Fruit fly (Drosophila melanogaster) whole organism, embryonic: Measurements from ENCODE around the gene CG6225.
A peak's percentile ranks its signal among the peaks of the same experiment; 100 is the strongest.

Source experiments
- Ada2b ChIP-seq: fragments of 200-800 bp; sonication (Bioruptor generic); IDR thresholded peaks from 2 replicates; pipeline ENCODE4 v1.3.6; 2022; ENCODE audit warnings: missing biosample characterization, missing genetic modification characterization
- Awh ChIP-seq: fragments of 200-800 bp; sonication (Bioruptor generic); IDR thresholded peaks from 2 replicates; pipeline ENCODE4, ENCODE4 v1.3.6; 2022; ENCODE audit warnings: missing biosample characterization, missing genetic modification characterization
- B-H1 ChIP-seq: fragments of 200-800 bp; sonication (Bioruptor generic); IDR thresholded peaks from 3 replicates; pipeline ENCODE4 v1.3.6; 2022; ENCODE audit warnings: missing biosample characterization, missing genetic modification characterization
- BtbVII ChIP-seq: fragments of 200-800 bp; sonication (Bioruptor generic); optimal IDR thresholded peaks from 3 replicates; lab custom pipeline; 2017; ENCODE audit warnings: missing biosample characterization, mild to moderate bottlenecking, missing genetic modification characterization
- CG10147 ChIP-seq: fragments of 200-800 bp; sonication (Bioruptor generic); optimal IDR thresholded peaks from 2 replicates; lab custom pipeline; 2019; ENCODE audit warnings: missing biosample characterization, mild to moderate bottlenecking, missing genetic modification characterization, moderate library complexity
- CG10979 ChIP-seq: fragments of 200-800 bp; sonication (Bioruptor generic); optimal IDR thresholded peaks from 2 replicates; lab custom pipeline; 2018; ENCODE audit warnings: missing biosample characterization, mild to moderate bottlenecking, missing genetic modification characterization, moderate library complexity
- CG12299 ChIP-seq: fragments of 200-800 bp; sonication (Bioruptor generic); optimal IDR thresholded peaks from 2 replicates; lab custom pipeline; 2018; ENCODE audit warnings: missing biosample characterization, mild to moderate bottlenecking, missing genetic modification characterization
- CG1233 ChIP-seq: fragments of 200-800 bp; sonication (Bioruptor generic); optimal IDR thresholded peaks from 4 replicates; lab custom pipeline; 2018; ENCODE audit warnings: missing biosample characterization, mild to moderate bottlenecking, missing genetic modification characterization
- CG14014 ChIP-seq: fragments of 200-800 bp; sonication (Bioruptor generic); IDR thresholded peaks from 2 replicates; pipeline ENCODE4 v1.3.6; 2022; ENCODE audit warnings: missing biosample characterization, missing genetic modification characterization
- CG15269 ChIP-seq: fragments of 200-800 bp; sonication (Bioruptor generic); optimal IDR thresholded peaks from 2 replicates; lab custom pipeline; 2018; ENCODE audit warnings: missing biosample characterization, mild to moderate bottlenecking, missing genetic modification characterization, moderate library complexity
- CG1602 ChIP-seq: fragments of 200-800 bp; sonication (Bioruptor generic); optimal IDR thresholded peaks from 3 replicates; lab custom pipeline; 2016; ENCODE audit warnings: missing biosample characterization, missing genetic modification characterization
- CG16815 ChIP-seq: fragments of 200-800 bp; sonication (Bioruptor generic); optimal IDR thresholded peaks from 3 replicates; lab custom pipeline; 2017; ENCODE audit warnings: missing biosample characterization, mild to moderate bottlenecking, missing genetic modification characterization
- CG16863 ChIP-seq: fragments of 200-800 bp; sonication (Bioruptor generic); optimal IDR thresholded peaks from 3 replicates; lab custom pipeline; 2016; ENCODE audit warnings: missing biosample characterization, missing genetic modification characterization
- CG17361 ChIP-seq: fragments of 200-800 bp; sonication (Bioruptor generic); IDR thresholded peaks from 3 replicates; pipeline ENCODE4 v1.3.6; 2022; ENCODE audit warnings: missing biosample characterization, missing genetic modification characterization
- CG2129 ChIP-seq: fragments of 200-800 bp; sonication (Bioruptor generic); IDR thresholded peaks from 2 replicates; pipeline ENCODE4 v1.3.6; 2022; ENCODE audit warnings: missing biosample characterization, missing genetic modification characterization; ENCODE audit not compliant: partially characterized antibody
- CG2712 ChIP-seq: fragments of 200-800 bp; optimal IDR thresholded peaks from 3 replicates; lab custom pipeline; 2019; ENCODE audit warnings: missing biosample characterization, mild to moderate bottlenecking, missing genetic modification characterization, moderate library complexity
- CG4360 ChIP-seq: fragments of 200-800 bp; sonication (Bioruptor generic); IDR thresholded peaks from 2 replicates; pipeline ENCODE4 v1.3.6; 2022; ENCODE audit warnings: missing biosample characterization, missing genetic modification characterization
- CG4404 ChIP-seq: fragments of 200-800 bp; sonication (Bioruptor generic); IDR thresholded peaks from 2 replicates; pipeline ENCODE4 v1.3.6; 2022; ENCODE audit warnings: missing biosample characterization, missing genetic modification characterization
- CG4617 ChIP-seq: fragments of 200-800 bp; sonication (Bioruptor generic); optimal IDR thresholded peaks from 3 replicates; lab custom pipeline; 2016; ENCODE audit warnings: missing biosample characterization, missing genetic modification characterization, borderline replicate concordance
- CG6654 ChIP-seq: fragments of 200-800 bp; sonication (Bioruptor generic); optimal IDR thresholded peaks from 2 replicates; lab custom pipeline; 2017; ENCODE audit warnings: missing biosample characterization, mild to moderate bottlenecking, missing genetic modification characterization
- CG7271 ChIP-seq: fragments of 200-800 bp; sonication (Bioruptor generic); optimal IDR thresholded peaks from 2 replicates; lab custom pipeline; 2018; ENCODE audit warnings: missing biosample characterization, mild to moderate bottlenecking, missing genetic modification characterization, moderate library complexity
- CG7745 ChIP-seq: fragments of 200-800 bp; sonication (Bioruptor generic); optimal IDR thresholded peaks from 2 replicates; lab custom pipeline; 2018; ENCODE audit warnings: missing biosample characterization, mild to moderate bottlenecking, missing genetic modification characterization, moderate library complexity
- CG7839 ChIP-seq: fragments of 200-800 bp; sonication (Bioruptor generic); optimal IDR thresholded peaks from 3 replicates; lab custom pipeline; 2018; ENCODE audit warnings: missing biosample characterization, mild to moderate bottlenecking, missing genetic modification characterization, moderate library complexity
- CG8359 ChIP-seq: fragments of 200-800 bp; sonication (Bioruptor generic); optimal IDR thresholded peaks from 2 replicates; lab custom pipeline; 2017; ENCODE audit warnings: missing biosample characterization, mild to moderate bottlenecking, missing genetic modification characterization, borderline replicate concordance
- CG8388 ChIP-seq: fragments of 200-800 bp; sonication (Bioruptor generic); optimal IDR thresholded peaks from 2 replicates; lab custom pipeline; 2019; ENCODE audit warnings: missing biosample characterization, mild to moderate bottlenecking, missing genetic modification characterization, moderate library complexity
- CG8478 ChIP-seq: fragments of >200 bp; optimal IDR thresholded peaks from 2 replicates; lab custom pipeline; 2018
- CTCF ChIP-seq: fragments of 200-800 bp; sonication (Bioruptor generic); optimal IDR thresholded peaks from 2 replicates; lab custom pipeline; 2017; ENCODE audit warnings: missing biosample characterization, mild to moderate bottlenecking, missing genetic modification characterization, moderate library complexity
- E2f2 ChIP-seq: fragments of 200-800 bp; sonication (Bioruptor generic); IDR thresholded peaks from 2 replicates; pipeline ENCODE4 v1.3.6; 2022; ENCODE audit warnings: missing biosample characterization, missing genetic modification characterization
- H15 ChIP-seq: fragments of 200-800 bp; sonication (Bioruptor generic); IDR thresholded peaks from 3 replicates; pipeline ENCODE4 v1.3.6; 2022; ENCODE audit warnings: missing biosample characterization, missing genetic modification characterization
- HLH54F ChIP-seq: fragments of 200-800 bp; sonication (Bioruptor generic); optimal IDR thresholded peaks from 3 replicates; lab custom pipeline; 2016; ENCODE audit warnings: missing biosample characterization, missing genetic modification characterization
- Lhr ChIP-seq: fragments of 200-800 bp; sonication (Bioruptor generic); optimal IDR thresholded peaks from 3 replicates; lab custom pipeline; 2017; ENCODE audit warnings: mild to moderate bottlenecking, missing biosample characterization, missing genetic modification reagents, missing genetic modification characterization
- NFAT ChIP-seq: fragments of 200-800 bp; sonication (Bioruptor generic); IDR thresholded peaks from 2 replicates; pipeline ENCODE4 v1.3.6; 2022; ENCODE audit warnings: missing biosample characterization, missing genetic modification characterization
- Sry-β ChIP-seq: fragments of 200-800 bp; sonication (Bioruptor generic); optimal IDR thresholded peaks from 2 replicates; lab custom pipeline; 2018; ENCODE audit warnings: missing biosample characterization, mild to moderate bottlenecking, missing genetic modification characterization, moderate library complexity
- aop ChIP-seq: fragments of 200-800 bp; sonication (Bioruptor generic); IDR thresholded peaks from 2 replicates; pipeline ENCODE4 v1.3.6; 2022; ENCODE audit warnings: missing biosample characterization, missing genetic modification characterization
- ato ChIP-seq: fragments of 200-800 bp; sonication (Bioruptor generic); IDR thresholded peaks from 2 replicates; pipeline ENCODE4 v1.3.6; 2022; ENCODE audit warnings: missing biosample characterization, missing genetic modification characterization; ENCODE audit not compliant: partially characterized antibody
- corto ChIP-seq: fragments of 200-800 bp; sonication (Bioruptor generic); optimal IDR thresholded peaks from 2 replicates; lab custom pipeline; 2016; ENCODE audit warnings: missing biosample characterization, mild to moderate bottlenecking, missing genetic modification characterization, moderate library complexity
- dm ChIP-seq: fragments of 200-800 bp; sonication (Bioruptor generic); optimal IDR thresholded peaks from 3 replicates; lab custom pipeline; 2016; ENCODE audit warnings: missing biosample characterization, missing genetic modification characterization
- dpn ChIP-seq, 2 experiments: fragments of 200-800 bp; sonication (Bioruptor generic); optimal IDR thresholded peaks; 3 replicates each; lab custom pipeline; 2016; ENCODE audit warnings: missing biosample characterization in 2 of 2, missing genetic modification characterization in 2 of 2
- fru ChIP-seq: fragments of >200 bp; optimal IDR thresholded peaks from 2 replicates; lab custom pipeline; 2017
- ham ChIP-seq: fragments of 200-800 bp; sonication (Bioruptor generic); IDR thresholded peaks from 2 replicates; pipeline ENCODE4 v1.3.6; 2022; ENCODE audit warnings: missing biosample characterization, missing genetic modification characterization
- kay ChIP-seq: fragments of 200-800 bp; sonication (Bioruptor generic); optimal IDR thresholded peaks from 2 replicates; lab custom pipeline; 2016; ENCODE audit warnings: missing biosample characterization, missing genetic modification characterization
- lab ChIP-seq: fragments of 200-800 bp; sonication (Bioruptor generic); optimal IDR thresholded peaks from 3 replicates; lab custom pipeline; 2017; ENCODE audit warnings: missing biosample characterization, missing genetic modification characterization, mild to moderate bottlenecking, moderate library complexity, missing genetic modification reagents
- luna ChIP-seq: fragments of 200-800 bp; sonication (Bioruptor generic); optimal IDR thresholded peaks from 2 replicates; lab custom pipeline; 2016; ENCODE audit warnings: missing biosample characterization, missing genetic modification characterization
- maf-S ChIP-seq: fragments of 200-800 bp; sonication (Bioruptor generic); optimal IDR thresholded peaks from 2 replicates; lab custom pipeline; 2016; ENCODE audit warnings: missing biosample characterization, missing genetic modification characterization
- onecut ChIP-seq: fragments of 200-800 bp; sonication (Bioruptor generic); IDR thresholded peaks from 2 replicates; pipeline ENCODE4 v1.3.6; 2022; ENCODE audit warnings: missing biosample characterization, missing genetic modification characterization
- p53 ChIP-seq: fragments of 200-800 bp; sonication (Bioruptor generic); optimal IDR thresholded peaks from 2 replicates; lab custom pipeline; 2016; ENCODE audit warnings: missing biosample characterization, missing genetic modification characterization
- rib ChIP-seq: fragments of 200-800 bp; sonication (Bioruptor generic); IDR thresholded peaks from 2 replicates; pipeline ENCODE4 v1.3.6; 2022; ENCODE audit warnings: missing biosample characterization, missing genetic modification characterization
- row ChIP-seq: fragments of 200-800 bp; sonication (Bioruptor generic); IDR thresholded peaks from 3 replicates; pipeline ENCODE4 v1.3.6; 2022; ENCODE audit warnings: missing biosample characterization, missing genetic modification characterization
- sens-2 ChIP-seq: fragments of 200-800 bp; sonication (Bioruptor generic); IDR thresholded peaks from 2 replicates; pipeline ENCODE4 v1.3.6; 2022; ENCODE audit warnings: missing biosample characterization, missing genetic modification characterization
- so ChIP-seq: fragments of 200-800 bp; sonication (Bioruptor generic); IDR thresholded peaks from 3 replicates; pipeline ENCODE4 v1.3.6; 2022; ENCODE audit warnings: missing biosample characterization, missing genetic modification characterization
- tup ChIP-seq: fragments of 200-800 bp; sonication (Bioruptor generic); optimal IDR thresholded peaks from 2 replicates; lab custom pipeline; 2016; ENCODE audit warnings: missing biosample characterization, mild to moderate bottlenecking, missing genetic modification characterization, moderate library complexity
- twi ChIP-seq: fragments of 200-800 bp; optimal IDR thresholded peaks from 2 replicates; lab custom pipeline; 2019; ENCODE audit warnings: missing biosample characterization, mild to moderate bottlenecking, missing genetic modification characterization, moderate library complexity
- zfh1 ChIP-seq: fragments of 200-800 bp; sonication (Bioruptor generic); IDR thresholded peaks from 3 replicates; pipeline ENCODE4 v1.3.6; 2022; ENCODE audit warnings: missing biosample characterization, missing genetic modification characterization

Gene CG6225

DNA sequence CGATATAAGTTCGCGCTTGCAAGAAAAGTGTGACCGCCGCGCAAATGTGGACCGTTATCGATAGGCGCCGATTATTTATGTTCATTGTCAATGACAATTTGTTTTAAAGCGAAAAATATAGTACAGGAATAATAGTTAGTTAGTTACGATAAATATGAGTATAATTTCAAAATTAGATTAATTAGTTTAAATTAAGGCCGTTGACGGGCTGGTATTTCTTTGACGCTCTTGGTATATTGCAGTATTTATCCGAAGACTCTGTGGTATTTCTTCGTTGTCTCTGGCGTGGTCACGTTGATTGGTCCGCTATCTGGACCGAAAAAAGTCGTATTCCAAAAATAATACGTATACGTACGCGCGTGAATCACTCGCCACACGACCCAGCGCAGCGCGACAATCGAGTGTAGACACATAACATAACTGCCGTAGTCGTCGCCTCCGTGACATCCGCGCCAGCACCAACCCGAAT, 43.2 kb downstream of the CG6225 start (continued):
- no peak for TF ChIP-seq ato (GFP tag; lab: Robert Waterston, UW)
- TF ChIP-seq Sry-β: no peak
- no peak for TF ChIP-seq so (GFP tag; lab: Robert Waterston, UW)
- peak; percentile 12 for TF ChIP-seq CG12299 (tag; lab: Kevin White, UChicago)
- no peak for TF ChIP-seq H15 (GFP tag; lab: Robert Waterston, UW)
- TF ChIP-seq zfh1 (GFP tag; lab: Robert Waterston, UW): no peak
- no peak for TF ChIP-seq CG8388 (GFP tag; lab: Kevin White, UChicago)
- no peak for TF ChIP-seq CG15269
- peak; percentile 30 for TF ChIP-seq CTCF (GFP tag; lab: Kevin White, UChicago)
- peak; percentile 30 for TF ChIP-seq CG2712 (tag; lab: Kevin White, UChicago)
- peak; percentile 28 for TF ChIP-seq CG10979 (tag; lab: Kevin White, UChicago)
- TF ChIP-seq luna (GFP tag; lab: Kevin White, UChicago): no peak
- TF ChIP-seq CG6654 (GFP tag; lab: Kevin White, UChicago): no peak
- no peak for TF ChIP-seq corto (GFP tag; lab: Kevin White, UChicago)
- no peak for TF ChIP-seq CG2129 (GFP tag; lab: Robert Waterston, UW)
- TF ChIP-seq rib: no peak
- no peak for TF ChIP-seq CG4404 (GFP tag; lab: Robert Waterston, UW)
- no peak for TF ChIP-seq CG8359
- peak; percentile 16 for TF ChIP-seq BtbVII (GFP tag; lab: Kevin White, UChicago)
- no peak for TF ChIP-seq dm (GFP tag; lab: Kevin White, UChicago)
- no peak for TF ChIP-seq lab
- TF ChIP-seq ham (GFP tag; lab: Robert Waterston, UW): no peak
- no peak for TF ChIP-seq Awh
- no peak for TF ChIP-seq CG1233
- TF ChIP-seq CG17361 (GFP tag; lab: Robert Waterston, UW): peak; percentile 23; the same call in 1 of the 3 replicates
- TF ChIP-seq onecut: no peak
- TF ChIP-seq Lhr: peak; percentile 74
- TF ChIP-seq p53: no peak
- TF ChIP-seq B-H1 (GFP tag; lab: Robert Waterston, UW): no peak
- 0 out of 3 replicates have a peak, but pooled peaks have one; percentile 12 for TF ChIP-seq row (GFP tag; lab: Robert Waterston, UW)
- TF ChIP-seq CG1602 (GFP tag; lab: Kevin White, UChicago): no peak
- TF ChIP-seq E2f2 (GFP tag; lab: Robert Waterston, UW): peak; percentile 95
- no peak for TF ChIP-seq CG7839
- TF ChIP-seq CG8478 (lab: Kevin White, UChicago): no peak
- TF ChIP-seq maf-S (GFP tag; lab: Kevin White, UChicago): no peak
- TF ChIP-seq NFAT (GFP tag; lab: Robert Waterston, UW): no peak
- no peak for TF ChIP-seq fru
- TF ChIP-seq CG7271 (tag; lab: Kevin White, UChicago): no peak
- peak; percentile 21 for TF ChIP-seq CG10147 (GFP tag; lab: Kevin White, UChicago)
- no peak for TF ChIP-seq CG16815 (GFP tag; lab: Kevin White, UChicago)
- TF ChIP-seq dpn (GFP tag; optimal IDR thresholded peaks at IDR 0.05; lab: Kevin White, UChicago): no peak
- no peak for TF ChIP-seq Ada2b (GFP tag; lab: Robert Waterston, UW)
- TF ChIP-seq HLH54F (GFP tag; lab: Kevin White, UChicago): no peak
- TF ChIP-seq CG7745 (tag; lab: Kevin White, UChicago): no peak
- TF ChIP-seq CG4617: peak; percentile 12
- TF ChIP-seq twi: no peak
- TF ChIP-seq sens-2: no peak
- TF ChIP-seq kay (GFP tag; lab: Kevin White, UChicago): peak; percentile 63
- no peak for TF ChIP-seq tup (GFP tag; lab: Kevin White, UChicago)
- TF ChIP-seq CG14014 (GFP tag; lab: Robert Waterston, UW): no peak
- TF ChIP-seq CG4360 (GFP tag; lab: Robert Waterston, UW): no peak
- no peak for TF ChIP-seq aop (GFP tag; lab: Robert Waterston, UW)
- no peak for TF ChIP-seq CG16863 (GFP tag; lab: Kevin White, UChicago)
